Fruit fly (Drosophila melanogaster): ENCODE measurements around the gene Las.

Gene Las

DNA sequence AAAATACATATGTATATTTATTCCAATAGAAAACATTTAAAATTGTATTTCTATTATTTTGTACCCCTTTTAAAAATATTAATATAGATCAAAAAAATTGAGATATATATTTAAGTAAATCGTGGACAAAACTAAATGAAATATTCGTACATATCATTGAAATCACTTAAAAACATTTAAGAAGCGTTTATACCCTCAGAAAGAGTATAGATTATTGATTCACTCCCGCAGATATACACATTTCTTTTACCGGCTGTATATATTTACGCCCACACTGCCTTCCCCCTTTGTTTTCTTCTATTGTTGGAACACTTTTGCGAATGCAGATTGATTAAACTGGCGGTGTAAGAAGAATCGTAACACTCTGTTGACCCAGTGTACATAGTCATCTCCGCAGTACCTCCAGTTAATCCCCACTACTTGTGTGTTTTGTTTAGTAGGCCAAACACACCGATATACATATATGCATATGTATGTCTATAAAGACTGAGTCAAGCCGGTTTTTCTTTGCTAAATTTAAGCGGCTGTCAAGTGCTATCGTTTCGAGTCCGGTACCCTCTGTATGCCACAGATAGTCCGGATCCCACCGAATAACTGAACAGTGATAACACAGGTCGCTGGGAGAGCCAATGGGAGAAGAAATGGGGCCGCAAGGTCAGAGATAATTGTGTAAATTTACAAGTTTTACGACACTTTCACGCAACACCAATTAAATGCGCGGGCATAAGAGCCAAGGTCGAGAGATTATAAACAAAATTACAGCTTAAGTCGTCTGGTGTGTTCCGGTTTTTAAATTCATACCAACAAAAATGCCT lies 39.5 kb upstream of the Las start (continued):
- TF ChIP-seq Tbp (GFP tag; optimal IDR thresholded peaks at IDR 0.05) = no peak
- TF ChIP-seq gt (GFP tag; IDR thresholded peaks at IDR 0.05) = no peak
- peak; percentile 17 for TF ChIP-seq pum (GFP tag; optimal IDR thresholded peaks at IDR 0.05)
- TF ChIP-seq CG17385 (GFP tag; optimal IDR thresholded peaks at IDR 0.05) = peak; percentile 43
- peak; percentile 68 for TF ChIP-seq Mes4 (GFP tag; optimal IDR thresholded peaks at IDR 0.05)
- TF ChIP-seq pfk (GFP tag; optimal IDR thresholded peaks at IDR 0.05) = peak; percentile 19
- no peak for TF ChIP-seq dati (GFP tag; IDR thresholded peaks at IDR 0.05)
- peak; percentile 48 for TF ChIP-seq MTF-1 (GFP tag; optimal IDR thresholded peaks at IDR 0.05; ENCODE audit: borderline replicate concordance)
- peak; percentile 97 for TF ChIP-seq D19A (tag; optimal IDR thresholded peaks at IDR 0.05)
- peak; percentile 4 for TF ChIP-seq pb (GFP tag; optimal IDR thresholded peaks at IDR 0.05)
- TF ChIP-seq Kr (GFP tag; optimal IDR thresholded peaks at IDR 0.05) = peak; percentile 83
- peak; percentile 60 for TF ChIP-seq eyg (GFP tag; optimal IDR thresholded peaks at IDR 0.05)
- TF ChIP-seq trem (tag; optimal IDR thresholded peaks at IDR 0.05) = peak; percentile 1
- peak; percentile 32 for TF ChIP-seq ewg (GFP tag; optimal IDR thresholded peaks at IDR 0.05)
- TF ChIP-seq Lhr (GFP tag; optimal IDR thresholded peaks at IDR 0.05) = peak; percentile 43
- no peak for TF ChIP-seq grn (GFP tag; optimal IDR thresholded peaks at IDR 0.05)
- peak; percentile 73 for TF ChIP-seq CG15011 (GFP tag; optimal IDR thresholded peaks at IDR 0.05)
- peak; percentile 83 for TF ChIP-seq CG8089 (GFP tag; optimal IDR thresholded peaks at IDR 0.05)
- TF ChIP-seq maf-S (GFP tag; optimal IDR thresholded peaks at IDR 0.05) = peak; percentile 42
- TF ChIP-seq CG13123 (GFP tag; optimal IDR thresholded peaks at IDR 0.05) = peak; percentile 65
- TF ChIP-seq Drgx (GFP tag; IDR thresholded peaks at IDR 0.05) = 0 out of 2 replicates have a peak, but pooled peaks have one; percentile 22
- no peak for TF ChIP-seq ro (GFP tag; IDR thresholded peaks at IDR 0.05)
- no peak for TF ChIP-seq zf30C (GFP tag; optimal IDR thresholded peaks at IDR 0.05)
- peak; percentile 35 for TF ChIP-seq B-H2 (GFP tag; optimal IDR thresholded peaks at IDR 0.05)
- TF ChIP-seq sc (optimal IDR thresholded peaks at IDR 0.05) = no peak
- TF ChIP-seq sc (GFP tag; optimal IDR thresholded peaks at IDR 0.05) = peak; percentile 78
- peak; percentile 72 for TF ChIP-seq her (GFP tag; optimal IDR thresholded peaks at IDR 0.05)
- TF ChIP-seq Atf6 (GFP tag; IDR thresholded peaks at IDR 0.05) = 0 out of 2 replicates have a peak, but pooled peaks have one; percentile 29
- TF ChIP-seq jing (GFP tag; optimal IDR thresholded peaks at IDR 0.05) = no peak
- TF ChIP-seq Oli (tag; optimal IDR thresholded peaks at IDR 0.05) = no peak
- no peak for TF ChIP-seq Blimp-1 (GFP tag; optimal IDR thresholded peaks at IDR 0.05)
- TF ChIP-seq org-1 (GFP tag; optimal IDR thresholded peaks at IDR 0.05) = peak; percentile 76
- TF ChIP-seq CG3407 (GFP tag; optimal IDR thresholded peaks at IDR 0.05) = peak; percentile 77
- TF ChIP-seq CG9932 (GFP tag; IDR thresholded peaks at IDR 0.05) = no peak
- TF ChIP-seq dpn (GFP tag; optimal IDR thresholded peaks at IDR 0.05) = peak; percentile 25 to 59
- no peak for TF ChIP-seq gcm (GFP tag; optimal IDR thresholded peaks at IDR 0.05)
- TF ChIP-seq klu (GFP tag; IDR thresholded peaks at IDR 0.05) = no peak
- no peak for TF ChIP-seq ab (GFP tag; optimal IDR thresholded peaks at IDR 0.05)
- peak; percentile 41 for TF ChIP-seq CG10462 (GFP tag; optimal IDR thresholded peaks at IDR 0.05)
- TF ChIP-seq CG18599 (GFP tag; optimal IDR thresholded peaks at IDR 0.05) = peak; percentile 79
- TF ChIP-seq ranshi (GFP tag; IDR thresholded peaks at IDR 0.05) = no peak
- TF ChIP-seq lola (GFP tag; optimal IDR thresholded peaks at IDR 0.05) = peak in 1 of 3 experiments; percentile 49
- TF ChIP-seq ato (GFP tag; IDR thresholded peaks at IDR 0.05; ENCODE audit: partially characterized antibody) = no peak
- peak; percentile 22 for TF ChIP-seq CG3065 (GFP tag; optimal IDR thresholded peaks at IDR 0.05)
- no peak for TF ChIP-seq Bgb (GFP tag; IDR thresholded peaks at IDR 0.05; ENCODE audit: partially characterized antibody)
- TF ChIP-seq CG3163 (GFP tag; optimal IDR thresholded peaks at IDR 0.05) = peak; percentile 43
- peak; percentile 47 for TF ChIP-seq CG11504 (tag; optimal IDR thresholded peaks at IDR 0.05)
- peak; percentile 14 for TF ChIP-seq CG7839 (tag; optimal IDR thresholded peaks at IDR 0.05)
- TF ChIP-seq Nf-YB (GFP tag; optimal IDR thresholded peaks at IDR 0.05) = peak; percentile 33

Measured in whole organism, embryonic.